Fruit fly (Drosophila melanogaster) whole organism, adult: ENCODE results near the gene CG14562.

Source experiments
- CG11617 ChIP-seq: fragments of 200-800 bp; sonication (Bioruptor generic); optimal IDR thresholded peaks from 2 replicates; lab custom pipeline; 2017; ENCODE audit warnings: mild to moderate bottlenecking, missing biosample characterization, missing genetic modification reagents, missing genetic modification characterization
- CG12768 ChIP-seq: fragments of 200-800 bp; sonication (Bioruptor generic); optimal IDR thresholded peaks from 2 replicates; lab custom pipeline; 2017; ENCODE audit warnings: missing biosample characterization, missing genetic modification characterization, mild to moderate bottlenecking, moderate library complexity, missing genetic modification reagents
- CG14711 ChIP-seq: fragments of 200-800 bp; sonication (Bioruptor generic); optimal IDR thresholded peaks from 2 replicates; lab custom pipeline; 2018; ENCODE audit warnings: missing biosample characterization, mild to moderate bottlenecking, missing genetic modification characterization, moderate library complexity
- CG1620 ChIP-seq: fragments of 200-800 bp; sonication (Bioruptor generic); optimal IDR thresholded peaks from 2 replicates; lab custom pipeline; 2016; ENCODE audit warnings: missing biosample characterization, missing genetic modification characterization
- CG33017 ChIP-seq: fragments of 200-800 bp; sonication (Bioruptor generic); optimal IDR thresholded peaks from 2 replicates; lab custom pipeline; 2018; ENCODE audit warnings: missing biosample characterization, mild to moderate bottlenecking, missing genetic modification characterization, moderate library complexity
- CG5204 ChIP-seq: fragments of 200-800 bp; sonication (Bioruptor generic); optimal IDR thresholded peaks from 2 replicates; lab custom pipeline; 2016; ENCODE audit warnings: missing biosample characterization, missing genetic modification characterization
- CG7045 ChIP-seq: fragments of 200-800 bp; sonication (Bioruptor generic); optimal IDR thresholded peaks from 2 replicates; lab custom pipeline; 2017; ENCODE audit warnings: missing biosample characterization, mild to moderate bottlenecking, missing genetic modification characterization
- CG7101 ChIP-seq: fragments of 200-800 bp; sonication (Bioruptor generic); optimal IDR thresholded peaks from 2 replicates; lab custom pipeline; 2018; ENCODE audit warnings: missing biosample characterization, mild to moderate bottlenecking, missing genetic modification characterization, moderate library complexity
- Clk ChIP-seq: fragments of 200-800 bp; sonication (Bioruptor generic); optimal IDR thresholded peaks from 2 replicates; lab custom pipeline; 2017; ENCODE audit warnings: missing biosample characterization, missing genetic modification characterization
- Crg-1 ChIP-seq: fragments of 200-800 bp; sonication (Bioruptor generic); optimal IDR thresholded peaks from 2 replicates; lab custom pipeline; 2016; ENCODE audit warnings: missing biosample characterization, missing genetic modification characterization
- Hr96 ChIP-seq: fragments of 200-800 bp; sonication (Bioruptor generic); optimal IDR thresholded peaks from 2 replicates; lab custom pipeline; 2016; ENCODE audit warnings: missing biosample characterization, missing genetic modification characterization
- Mnt ChIP-seq: fragments of 200-800 bp; sonication (Bioruptor generic); optimal IDR thresholded peaks from 2 replicates; lab custom pipeline; 2016; ENCODE audit warnings: missing biosample characterization, mild to moderate bottlenecking, missing genetic modification characterization
- bab1 ChIP-seq: fragments of 200-800 bp; sonication (Bioruptor generic); optimal IDR thresholded peaks from 3 replicates; lab custom pipeline; 2019; ENCODE audit warnings: missing biosample characterization, mild to moderate bottlenecking, missing genetic modification characterization, moderate library complexity
- cic ChIP-seq: fragments of 200-800 bp; sonication (Bioruptor generic); optimal IDR thresholded peaks from 2 replicates; lab custom pipeline; 2017; ENCODE audit warnings: missing biosample characterization, mild to moderate bottlenecking, missing genetic modification characterization, moderate library complexity
- cnc ChIP-seq, 2 experiments: fragments of >200 bp; optimal IDR thresholded peaks; 2 replicates each; lab custom pipeline; 2017
- kay ChIP-seq: fragments of 200-800 bp; sonication (Bioruptor generic); peaks from one replicate; lab custom pipeline; 2016; ENCODE audit warnings: missing biosample characterization, missing genetic modification characterization, borderline replicate concordance
- ovo ChIP-seq: fragments of 200-800 bp; sonication (Bioruptor generic); optimal IDR thresholded peaks from 2 replicates; lab custom pipeline; 2016; ENCODE audit warnings: missing biosample characterization, missing genetic modification characterization
- pad ChIP-seq: fragments of 200-800 bp; sonication (Bioruptor generic); optimal IDR thresholded peaks from 3 replicates; lab custom pipeline; 2017; ENCODE audit warnings: missing biosample characterization, missing genetic modification characterization, mild to moderate bottlenecking, moderate library complexity, missing genetic modification reagents
- tj ChIP-seq: fragments of 200-800 bp; sonication (Bioruptor generic); optimal IDR thresholded peaks from 3 replicates; lab custom pipeline; 2017; ENCODE audit warnings: missing biosample characterization, mild to moderate bottlenecking, missing genetic modification characterization, moderate library complexity
- toe ChIP-seq: fragments of 200-800 bp; sonication (Bioruptor generic); optimal IDR thresholded peaks from 2 replicates; lab custom pipeline; 2016; ENCODE audit warnings: missing biosample characterization, missing genetic modification characterization

Gene CG14562

DNA sequence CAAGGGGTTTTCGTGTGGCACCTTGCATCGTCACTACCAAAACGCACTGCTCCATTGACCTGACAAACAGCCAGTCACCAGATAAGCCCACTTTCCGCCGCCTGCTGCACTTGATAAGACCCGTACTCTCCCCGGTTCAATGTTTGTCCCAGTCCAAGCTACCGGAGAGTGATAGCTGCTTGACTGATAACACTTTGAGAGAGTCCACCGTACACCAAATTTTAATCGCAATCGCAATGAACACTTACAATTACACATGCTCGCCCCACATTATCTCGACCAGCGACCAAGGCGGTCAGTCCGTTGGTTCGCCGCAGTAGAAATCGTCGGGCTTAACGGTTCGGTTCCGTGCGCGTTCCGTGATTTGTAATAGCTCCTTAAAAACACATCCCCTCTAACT lies 29.7 kb downstream of the CG14562 start, which contains the start of gene P5CS:
Gene P5CS, plus strand, starts transcription at position 268 of the 400 bp plus-strand sequence.
- TF ChIP-seq cic (GFP tag; lab: Kevin White, UChicago) (peak; percentile 79), bab1 (GFP tag; lab: Kevin White, UChicago) (no peak), CG1620 (no peak), cnc (optimal IDR thresholded peaks at IDR 0.05; lab: Kevin White, UChicago) (peak in 1 of 2 experiments; percentile 44), CG11617 (GFP tag; lab: Kevin White, UChicago) (no peak), tj (GFP tag; lab: Kevin White, UChicago) (no peak), Crg-1 (GFP tag; lab: Kevin White, UChicago) (no peak), pad (GFP tag; lab: Kevin White, UChicago) (no peak), CG7045 (GFP tag; lab: Kevin White, UChicago) (no peak), Mnt (GFP tag; lab: Kevin White, UChicago) (peak; percentile 47), Clk (no peak), Hr96 (GFP tag; lab: Kevin White, UChicago) (peak; percentile 31), CG12768 (GFP tag; lab: Kevin White, UChicago) (no peak), CG14711 (no peak), kay (no peak)

DNA sequence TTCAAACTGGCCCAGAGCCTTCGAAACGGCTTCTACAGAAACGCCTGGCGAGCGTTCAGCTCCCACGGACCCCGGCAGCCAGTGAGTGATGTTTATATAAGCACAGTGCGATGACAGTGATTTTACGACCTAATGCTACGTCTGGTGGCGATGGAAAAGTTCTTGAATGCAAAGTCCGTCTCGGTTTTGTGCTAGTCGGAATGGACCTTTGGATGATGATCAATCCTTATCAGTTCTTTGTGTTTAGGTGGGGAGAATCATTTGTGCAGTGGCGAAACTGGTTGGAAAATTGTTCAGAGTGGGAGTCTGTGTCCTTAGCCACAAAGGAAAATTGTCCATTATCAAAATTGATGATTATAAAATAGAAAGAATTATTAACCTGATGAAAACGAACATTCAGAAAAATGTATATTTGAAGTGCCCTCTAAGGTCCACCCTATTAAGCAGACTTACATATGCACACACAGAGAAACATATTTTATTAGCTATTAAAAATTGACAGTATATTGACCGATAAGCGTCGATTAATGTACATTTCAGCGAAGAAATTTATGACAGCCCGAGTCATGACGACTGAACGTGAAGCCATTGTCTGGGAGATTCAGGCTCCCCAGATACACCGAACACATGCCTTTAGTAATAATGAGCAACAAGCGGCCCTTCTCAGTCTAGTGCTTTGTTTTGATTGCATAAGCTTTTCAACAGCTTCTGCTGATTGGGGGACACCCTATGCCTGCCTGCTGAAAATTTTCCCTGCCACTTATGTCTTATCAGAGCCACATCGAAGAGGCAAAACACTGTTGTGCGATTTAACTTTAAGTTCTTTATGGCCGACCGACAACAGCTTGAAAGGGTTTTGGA lies 30.4 kb downstream of the CG14562 start:
- TF ChIP-seq CG7101: peak; percentile 55
- peak; percentile 27 for TF ChIP-seq CG11617 (GFP tag; lab: Kevin White, UChicago)
- no peak for TF ChIP-seq toe
- no peak for TF ChIP-seq tj (GFP tag; lab: Kevin White, UChicago)
- TF ChIP-seq cnc (optimal IDR thresholded peaks at IDR 0.05; lab: Kevin White, UChicago): no peak
- no peak for TF ChIP-seq pad (GFP tag; lab: Kevin White, UChicago)
- TF ChIP-seq CG5204 (GFP tag; lab: Kevin White, UChicago): peak; percentile 41
- TF ChIP-seq CG14711: peak; percentile 20
- no peak for TF ChIP-seq Crg-1 (GFP tag; lab: Kevin White, UChicago)
- TF ChIP-seq Hr96 (GFP tag; lab: Kevin White, UChicago): no peak
- peak; percentile 90 for TF ChIP-seq kay
- no peak for TF ChIP-seq CG7045 (GFP tag; lab: Kevin White, UChicago)
- TF ChIP-seq Clk: no peak
- TF ChIP-seq cic (GFP tag; lab: Kevin White, UChicago): peak; percentile 57
- no peak for TF ChIP-seq CG1620
- peak; percentile 9 for TF ChIP-seq CG12768 (GFP tag; lab: Kevin White, UChicago)
- TF ChIP-seq CG33017 (tag; lab: Kevin White, UChicago): peak; percentile 57
- no peak for TF ChIP-seq bab1 (GFP tag; lab: Kevin White, UChicago)
- TF ChIP-seq ovo (GFP tag; lab: Kevin White, UChicago): no peak
- TF ChIP-seq Mnt (GFP tag; lab: Kevin White, UChicago): peak; percentile 68

DNA sequence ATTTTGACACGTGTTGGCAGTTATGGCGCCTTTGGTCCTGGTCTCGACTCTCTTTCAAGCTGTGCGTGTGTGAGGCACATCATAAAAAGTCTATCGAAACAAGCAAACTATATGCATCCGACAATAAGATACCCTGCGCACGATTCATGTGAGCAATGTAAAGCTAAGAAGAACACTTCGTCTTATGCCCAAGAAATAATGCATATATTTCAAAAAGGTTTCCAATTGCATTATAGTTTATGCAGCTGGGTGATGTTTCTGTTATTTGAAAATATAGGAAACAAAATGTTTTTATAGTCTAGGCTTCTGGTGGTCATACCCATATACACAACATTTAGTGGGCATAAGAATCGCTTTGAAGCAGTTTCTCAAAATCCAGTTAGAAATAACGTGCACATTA lies 31.6 kb downstream of the CG14562 start:
- TF ChIP-seq CG12768 (GFP tag; lab: Kevin White, UChicago): no peak
- no peak for TF ChIP-seq bab1 (GFP tag; lab: Kevin White, UChicago)
- TF ChIP-seq Clk: no peak
- no peak for TF ChIP-seq CG14711
- TF ChIP-seq CG7101: no peak
- TF ChIP-seq CG11617 (GFP tag; lab: Kevin White, UChicago): no peak
- TF ChIP-seq ovo (GFP tag; lab: Kevin White, UChicago): no peak
- no peak for TF ChIP-seq CG1620
- no peak for TF ChIP-seq Mnt (GFP tag; lab: Kevin White, UChicago)
- no peak for TF ChIP-seq CG33017 (tag; lab: Kevin White, UChicago)
- TF ChIP-seq CG7045 (GFP tag; lab: Kevin White, UChicago): no peak

DNA sequence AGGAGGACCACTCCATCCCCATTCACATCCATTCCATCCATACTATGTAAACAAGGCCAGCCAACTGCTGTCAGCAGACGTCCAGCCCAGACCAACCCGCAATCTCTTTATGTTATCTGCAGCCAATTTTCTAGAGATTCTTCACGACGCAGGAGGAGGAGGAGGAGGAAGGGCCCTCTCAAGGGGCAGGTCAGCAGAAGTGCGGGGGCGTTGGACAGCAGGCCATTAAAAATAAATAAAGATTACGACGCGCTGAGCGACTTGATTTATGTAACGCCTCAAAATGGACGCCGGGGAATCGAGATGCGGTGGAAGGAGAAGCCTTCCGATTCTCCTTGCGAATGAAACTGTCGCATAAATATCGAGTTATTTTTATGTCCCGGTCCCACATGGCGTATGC lies 37.8 kb downstream of the CG14562 start:
- TF ChIP-seq CG7101 (no peak), pad (GFP tag; lab: Kevin White, UChicago) (no peak), CG7045 (GFP tag; lab: Kevin White, UChicago) (no peak), bab1 (GFP tag; lab: Kevin White, UChicago) (no peak), CG1620 (no peak), CG33017 (tag; lab: Kevin White, UChicago) (no peak), CG14711 (no peak)

DNA sequence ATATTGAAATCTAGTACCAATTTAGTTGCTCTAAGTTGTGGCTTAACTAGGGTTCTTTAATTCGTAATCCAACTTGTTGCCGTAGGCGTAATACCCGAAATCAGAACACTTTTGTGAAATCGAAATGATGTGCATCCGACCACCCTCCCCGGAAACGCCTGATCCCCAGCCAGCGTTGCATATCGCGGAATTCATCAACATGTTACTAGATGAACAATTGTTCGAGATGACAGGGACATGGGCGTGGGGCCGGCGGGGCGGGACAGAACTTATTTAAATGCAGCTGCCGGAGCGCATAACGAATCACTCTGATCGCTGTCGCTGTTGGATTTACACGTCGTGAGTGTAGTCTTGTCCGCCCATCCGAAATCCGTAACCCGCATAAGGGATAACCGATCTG lies 42.9 kb downstream of the CG14562 start, which contains the start of gene Act79B:
Gene Act79B, plus strand, starts transcription at position 301 of the 400 bp plus-strand sequence.
- no peak for TF ChIP-seq CG1620
- TF ChIP-seq bab1 (GFP tag; lab: Kevin White, UChicago): no peak
- TF ChIP-seq Crg-1 (GFP tag; lab: Kevin White, UChicago): no peak
- no peak for TF ChIP-seq CG5204 (GFP tag; lab: Kevin White, UChicago)
- TF ChIP-seq CG7101: no peak
- TF ChIP-seq cnc (optimal IDR thresholded peaks at IDR 0.05; lab: Kevin White, UChicago): no peak
- no peak for TF ChIP-seq kay
- TF ChIP-seq pad (GFP tag; lab: Kevin White, UChicago): no peak
- TF ChIP-seq toe: no peak
- no peak for TF ChIP-seq CG14711
- TF ChIP-seq CG7045 (GFP tag; lab: Kevin White, UChicago): no peak
- TF ChIP-seq CG12768 (GFP tag; lab: Kevin White, UChicago): no peak
- TF ChIP-seq Hr96 (GFP tag; lab: Kevin White, UChicago): no peak
- no peak for TF ChIP-seq CG11617 (GFP tag; lab: Kevin White, UChicago)
- no peak for TF ChIP-seq cic (GFP tag; lab: Kevin White, UChicago)
- no peak for TF ChIP-seq Clk
- TF ChIP-seq tj (GFP tag; lab: Kevin White, UChicago): no peak
- TF ChIP-seq CG33017 (tag; lab: Kevin White, UChicago): no peak
